Worm (Caenorhabditis elegans): ENCODE results near the gene cccp-1.
A peak's percentile ranks its signal among the peaks of the same experiment; 100 is the strongest.

Gene cccp-1

DNA sequence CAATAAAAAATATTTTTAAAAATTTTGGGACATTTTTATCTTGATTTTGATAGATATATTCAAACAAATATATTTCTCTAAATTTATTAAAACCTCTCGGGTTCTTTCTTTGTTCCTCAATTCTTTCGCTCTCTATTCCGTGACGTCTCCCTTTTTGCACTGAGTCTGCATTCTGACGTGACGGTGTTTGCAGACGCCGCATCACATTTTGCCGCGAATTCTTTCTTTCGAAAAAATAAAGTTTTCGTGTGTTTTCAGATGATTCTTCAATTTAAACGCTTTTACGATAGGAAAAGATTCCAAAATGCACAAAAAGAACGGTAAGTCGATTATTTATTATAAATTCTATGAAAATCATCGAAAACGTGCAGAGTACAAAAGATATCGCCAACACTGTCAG, 55.4 kb downstream of the cccp-1 start (continued):
- TF ChIP-seq nhr-28 (tag; optimal IDR thresholded peaks at IDR 0.05) (no peak), nhr-11 (tag; optimal IDR thresholded peaks at IDR 0.05) (no peak), lin-39 (tag; optimal IDR thresholded peaks at IDR 0.05) (peak; percentile 9), nhr-12 (tag; optimal IDR thresholded peaks at IDR 0.05) (no peak), lin-35 (GFP tag; optimal IDR thresholded peaks at IDR 0.05) (peak; percentile 78 to 90), lin-14 (GFP tag; optimal IDR thresholded peaks at IDR 0.05) (no peak), mep-1 (tag; optimal IDR thresholded peaks at IDR 0.05) (peak; percentile 73), aly-2 (tag; optimal IDR thresholded peaks at IDR 0.05) (no peak), lsy-2 (tag; optimal IDR thresholded peaks at IDR 0.05) (peak; percentile 65 to 73), sup-37 (GFP tag; optimal IDR thresholded peaks at IDR 0.05) (no peak), nhr-47 (tag; optimal IDR thresholded peaks at IDR 0.05) (peak; percentile 74), C04F5.9 (tag; optimal IDR thresholded peaks at IDR 0.05) (peak; percentile 6), unc-30 (tag; optimal IDR thresholded peaks at IDR 0.05) (no peak), dsc-1 (tag; optimal IDR thresholded peaks at IDR 0.05) (peak; percentile 54), nhr-84 (tag; optimal IDR thresholded peaks at IDR 0.05) (no peak), C16A3.4 (tag; optimal IDR thresholded peaks at IDR 0.05) (no peak), tbx-2 (tag; optimal IDR thresholded peaks at IDR 0.05) (peak; percentile 43), nhr-19 (GFP tag; conservative IDR thresholded peaks at IDR 0.05) (peak; percentile 52), blmp-1 (tag; optimal IDR thresholded peaks at IDR 0.05) (peak; percentile 12), xbp-1 (tag; optimal IDR thresholded peaks at IDR 0.05) (peak; percentile 45), ceh-8 (GFP tag; optimal IDR thresholded peaks at IDR 0.05) (no peak)

DNA sequence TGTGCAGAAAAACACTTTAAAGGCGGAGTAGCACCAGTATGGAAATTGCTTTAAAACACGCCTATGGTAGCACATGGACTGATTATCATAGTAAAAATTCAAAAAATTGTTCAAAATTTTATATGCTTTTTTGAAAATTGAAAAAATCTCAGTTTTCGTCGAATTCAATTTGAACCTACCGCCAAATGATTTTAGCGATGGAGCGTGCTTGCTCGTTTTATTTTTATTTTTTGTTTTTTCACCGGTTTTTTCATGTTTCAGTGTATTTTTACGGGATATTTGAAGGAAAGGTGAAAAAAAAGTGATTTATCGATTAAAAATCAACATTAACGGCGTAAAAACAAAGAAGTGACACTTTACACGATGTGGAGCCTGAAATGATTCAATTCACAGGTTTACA, 61.2 kb downstream of the cccp-1 start:
- TF ChIP-seq dpl-1 (GFP tag; optimal IDR thresholded peaks at IDR 0.05) (peak; percentile 36 to 63 (median 52)), nhr-84 (tag; optimal IDR thresholded peaks at IDR 0.05) (no peak), lin-35 (GFP tag; optimal IDR thresholded peaks at IDR 0.05) (peak; percentile 32 to 82), lsy-2 (tag; optimal IDR thresholded peaks at IDR 0.05) (peak in 1 of 2 experiments; percentile 14), efl-1 (optimal IDR thresholded peaks at IDR 0.05) (peak; percentile 62 to 77), efl-1 (GFP tag; optimal IDR thresholded peaks at IDR 0.05 in 1 of 2) (peak; percentile 72 to 98)
